Fruit fly (Drosophila melanogaster) whole organism, embryonic: ENCODE measurements around the gene Kr-h1.

Source experiments
- Abd-B ChIP-seq: fragments of 200-800 bp; sonication (Bioruptor generic); optimal IDR thresholded peaks from 2 replicates; lab custom pipeline; 2018; ENCODE audit warnings: missing biosample characterization, mild to moderate bottlenecking, missing genetic modification characterization, moderate library complexity
- CG1024 ChIP-seq: fragments of 200-800 bp; sonication (Bioruptor generic); IDR thresholded peaks from 2 replicates; pipeline ENCODE4 v1.3.6; 2022; ENCODE audit warnings: missing biosample characterization, missing genetic modification characterization
- CG10267 ChIP-seq: fragments of 200-800 bp; sonication (Bioruptor generic); optimal IDR thresholded peaks from 2 replicates; lab custom pipeline; 2018; ENCODE audit warnings: missing biosample characterization, mild to moderate bottlenecking, missing genetic modification characterization, moderate library complexity
- CG15269 ChIP-seq: fragments of 200-800 bp; sonication (Bioruptor generic); optimal IDR thresholded peaks from 2 replicates; lab custom pipeline; 2018; ENCODE audit warnings: missing biosample characterization, mild to moderate bottlenecking, missing genetic modification characterization, moderate library complexity
- CG1529 ChIP-seq: fragments of 200-800 bp; sonication (Bioruptor generic); optimal IDR thresholded peaks from 3 replicates; lab custom pipeline; 2018; ENCODE audit warnings: missing biosample characterization, missing genetic modification characterization
- CG15479 ChIP-seq: fragments of 200-800 bp; sonication (Bioruptor generic); optimal IDR thresholded peaks from 3 replicates; lab custom pipeline; 2019; ENCODE audit warnings: missing biosample characterization, mild to moderate bottlenecking, missing genetic modification characterization, moderate library complexity
- CG16813 ChIP-seq: fragments of 200-800 bp; sonication (Bioruptor generic); IDR thresholded peaks from 3 replicates; pipeline ENCODE4 v1.3.6; 2022; ENCODE audit warnings: missing biosample characterization, missing genetic modification characterization; ENCODE audit not compliant: partially characterized antibody
- CG17361 ChIP-seq: fragments of 200-800 bp; sonication (Bioruptor generic); IDR thresholded peaks from 3 replicates; pipeline ENCODE4 v1.3.6; 2022; ENCODE audit warnings: missing biosample characterization, missing genetic modification characterization
- CG17612 ChIP-seq: fragments of 200-800 bp; sonication (Bioruptor generic); IDR thresholded peaks from 2 replicates; pipeline ENCODE4 v1.3.6; 2022; ENCODE audit warnings: missing biosample characterization, missing genetic modification characterization
- CG2129 ChIP-seq: fragments of 200-800 bp; sonication (Bioruptor generic); IDR thresholded peaks from 2 replicates; pipeline ENCODE4 v1.3.6; 2022; ENCODE audit warnings: missing biosample characterization, missing genetic modification characterization; ENCODE audit not compliant: partially characterized antibody
- CG30403 ChIP-seq: fragments of 200-800 bp; sonication (Bioruptor generic); optimal IDR thresholded peaks from 3 replicates; lab custom pipeline; 2016; ENCODE audit warnings: missing biosample characterization, missing genetic modification characterization
- CG34224 ChIP-seq: fragments of 200-800 bp; sonication (Bioruptor generic); IDR thresholded peaks from 3 replicates; pipeline ENCODE4 v1.3.6; 2022; ENCODE audit warnings: missing biosample characterization, missing genetic modification characterization; ENCODE audit not compliant: partially characterized antibody
- CG42726 ChIP-seq: fragments of 200-800 bp; sonication (Bioruptor generic); IDR thresholded peaks from 2 replicates; pipeline ENCODE4 v1.3.6; 2022; ENCODE audit warnings: missing biosample characterization, missing genetic modification characterization; ENCODE audit not compliant: partially characterized antibody
- CG4707 ChIP-seq: fragments of 200-800 bp; sonication (Bioruptor generic); optimal IDR thresholded peaks from 2 replicates; lab custom pipeline; 2018; ENCODE audit warnings: missing biosample characterization, mild to moderate bottlenecking, missing genetic modification characterization, moderate library complexity
- CG5953 ChIP-seq: fragments of 200-800 bp; sonication (Bioruptor generic); IDR thresholded peaks from 2 replicates; pipeline ENCODE4 v1.3.6; 2022; ENCODE audit warnings: missing biosample characterization, missing genetic modification characterization
- CG9932 ChIP-seq: fragments of 200-800 bp; sonication (Bioruptor generic); IDR thresholded peaks from 2 replicates; pipeline ENCODE4 v1.3.6; 2022; ENCODE audit warnings: missing biosample characterization, missing genetic modification characterization
- Dad ChIP-seq: fragments of 200-800 bp; sonication (Bioruptor generic); optimal IDR thresholded peaks from 3 replicates; lab custom pipeline; 2016; ENCODE audit warnings: missing biosample characterization, missing genetic modification characterization
- Dref ChIP-seq: fragments of 200-800 bp; sonication (Bioruptor generic); IDR thresholded peaks from 2 replicates; pipeline ENCODE4 v1.3.6; 2022; ENCODE audit warnings: missing biosample characterization, missing genetic modification characterization
- E2f2 ChIP-seq: fragments of 200-800 bp; sonication (Bioruptor generic); IDR thresholded peaks from 2 replicates; pipeline ENCODE4 v1.3.6; 2022; ENCODE audit warnings: missing biosample characterization, missing genetic modification characterization
- Gsc ChIP-seq: fragments of 200-800 bp; sonication (Bioruptor generic); IDR thresholded peaks from 2 replicates; pipeline ENCODE4 v1.3.6; 2022; ENCODE audit warnings: missing biosample characterization, missing genetic modification characterization
- Gug ChIP-seq: fragments of 200-800 bp; sonication (Bioruptor generic); IDR thresholded peaks from 4 replicates; pipeline ENCODE4 v1.3.6; 2022; ENCODE audit warnings: missing biosample characterization, missing genetic modification characterization
- HHEX ChIP-seq: fragments of 200-800 bp; sonication (Bioruptor generic); optimal IDR thresholded peaks from 3 replicates; lab custom pipeline; 2017; ENCODE audit warnings: missing biosample characterization, mild to moderate bottlenecking, missing genetic modification characterization, missing genetic modification reagents
- HLH3B ChIP-seq: fragments of 200-800 bp; sonication (Bioruptor generic); IDR thresholded peaks from 2 replicates; pipeline ENCODE4 v1.3.6; 2022; ENCODE audit warnings: missing biosample characterization, missing genetic modification characterization
- HmgZ ChIP-seq: fragments of 200-800 bp; sonication (Bioruptor generic); optimal IDR thresholded peaks from 2 replicates; lab custom pipeline; 2018; ENCODE audit warnings: missing biosample characterization, mild to moderate bottlenecking, missing genetic modification characterization
- Hr39 ChIP-seq: fragments of >200 bp; optimal IDR thresholded peaks from 2 replicates; lab custom pipeline; 2017
- MBD-R2 ChIP-seq: fragments of 200-800 bp; sonication (Bioruptor generic); IDR thresholded peaks from 2 replicates; pipeline ENCODE4 v1.3.6; 2022; ENCODE audit warnings: missing biosample characterization, missing genetic modification characterization
- NC2β ChIP-seq: fragments of 200-800 bp; sonication (Bioruptor generic); optimal IDR thresholded peaks from 2 replicates; lab custom pipeline; 2016; ENCODE audit warnings: missing biosample characterization, missing genetic modification characterization
- Neu2 ChIP-seq: fragments of 200-800 bp; sonication (Bioruptor generic); optimal IDR thresholded peaks from 3 replicates; lab custom pipeline; 2016; ENCODE audit warnings: missing biosample characterization, missing genetic modification characterization, borderline replicate concordance
- Opbp ChIP-seq: fragments of 200-800 bp; sonication (Bioruptor generic); IDR thresholded peaks from 3 replicates; pipeline ENCODE4 v1.3.6; 2022; ENCODE audit warnings: missing biosample characterization, missing genetic modification characterization; ENCODE audit not compliant: partially characterized antibody
- Ravus ChIP-seq: fragments of 200-800 bp; sonication (Bioruptor generic); IDR thresholded peaks from 2 replicates; pipeline ENCODE4 v1.3.6; 2022; ENCODE audit warnings: missing biosample characterization, missing genetic modification characterization
- Six4 ChIP-seq: fragments of 200-800 bp; sonication (Bioruptor generic); optimal IDR thresholded peaks from 2 replicates; lab custom pipeline; 2016; ENCODE audit warnings: missing biosample characterization, missing genetic modification characterization
- Sox102F ChIP-seq: fragments of 200-800 bp; sonication (Bioruptor generic); optimal IDR thresholded peaks from 2 replicates; lab custom pipeline; 2018; ENCODE audit warnings: missing biosample characterization, mild to moderate bottlenecking, missing genetic modification characterization, moderate library complexity
- Tbp ChIP-seq: fragments of >200 bp; optimal IDR thresholded peaks from 2 replicates; lab custom pipeline; 2018; ENCODE audit warnings: missing biosample characterization, missing genetic modification characterization
- Trl ChIP-seq, 3 experiments: fragments of >200 bp in 2 of 3; fragments of 200-800 bp in 1 of 3; sonication (Bioruptor generic) in 1 of 3; optimal IDR thresholded peaks; 2 replicates in 1 of 3; 3 replicates in 2 of 3; lab custom pipeline; 2016 to 2017; ENCODE audit warnings: missing biosample characterization in 1 of 3, missing genetic modification characterization in 1 of 3
- amos ChIP-seq: fragments of 200-800 bp; sonication (Bioruptor generic); IDR thresholded peaks from 2 replicates; pipeline ENCODE4 v1.3.6; 2022; ENCODE audit warnings: missing biosample characterization, missing genetic modification characterization; ENCODE audit not compliant: partially characterized antibody
- aop ChIP-seq: fragments of 200-800 bp; sonication (Bioruptor generic); IDR thresholded peaks from 2 replicates; pipeline ENCODE4 v1.3.6; 2022; ENCODE audit warnings: missing biosample characterization, missing genetic modification characterization
- ase ChIP-seq: fragments of 200-800 bp; sonication (Bioruptor generic); IDR thresholded peaks from 3 replicates; pipeline ENCODE4 v1.3.6; 2022; ENCODE audit warnings: missing biosample characterization, missing genetic modification characterization
- bab2 ChIP-seq: fragments of 200-800 bp; sonication (Bioruptor generic); optimal IDR thresholded peaks from 2 replicates; lab custom pipeline; 2016; ENCODE audit warnings: missing biosample characterization, missing genetic modification characterization
- bbx ChIP-seq: fragments of 200-800 bp; sonication (Bioruptor generic); IDR thresholded peaks from 2 replicates; pipeline ENCODE4 v1.3.6; 2022; ENCODE audit warnings: missing biosample characterization, missing genetic modification characterization; ENCODE audit not compliant: partially characterized antibody
- br ChIP-seq: fragments of >200 bp; optimal IDR thresholded peaks from 2 replicates; lab custom pipeline; 2017
- chm ChIP-seq: fragments of 200-800 bp; sonication (Bioruptor generic); IDR thresholded peaks from 2 replicates; pipeline ENCODE4 v1.3.6; 2022; ENCODE audit warnings: missing biosample characterization, missing genetic modification characterization
- eyg ChIP-seq: fragments of 200-800 bp; sonication (Bioruptor generic); optimal IDR thresholded peaks from 3 replicates; lab custom pipeline; 2016; ENCODE audit warnings: missing biosample characterization, missing genetic modification characterization
- fru ChIP-seq: fragments of >200 bp; optimal IDR thresholded peaks from 2 replicates; lab custom pipeline; 2017
- gem ChIP-seq: fragments of 200-800 bp; sonication (Bioruptor generic); optimal IDR thresholded peaks from 2 replicates; lab custom pipeline; 2019; ENCODE audit warnings: missing biosample characterization, mild to moderate bottlenecking, missing genetic modification characterization, moderate library complexity
- gro ChIP-seq: fragments of 200-800 bp; sonication (Bioruptor generic); optimal IDR thresholded peaks from 2 replicates; lab custom pipeline; 2016; ENCODE audit warnings: missing biosample characterization, missing genetic modification characterization
- gsb ChIP-seq: fragments of 200-800 bp; sonication (Bioruptor generic); IDR thresholded peaks from 2 replicates; pipeline ENCODE4 v1.3.6; 2022; ENCODE audit warnings: missing biosample characterization, missing genetic modification characterization
- gt ChIP-seq: fragments of 200-800 bp; sonication (Bioruptor generic); IDR thresholded peaks from 2 replicates; pipeline ENCODE4 v1.3.6; 2022; ENCODE audit warnings: missing biosample characterization, missing genetic modification characterization
- h ChIP-seq: fragments of >200 bp; optimal IDR thresholded peaks from 2 replicates; lab custom pipeline; 2017
- hb ChIP-seq: fragments of 200-800 bp; sonication (Bioruptor generic); IDR thresholded peaks from 3 replicates; pipeline ENCODE4 v1.3.6; 2022; ENCODE audit warnings: missing biosample characterization, missing genetic modification characterization; ENCODE audit not compliant: partially characterized antibody
- jigr1 ChIP-seq: fragments of 200-800 bp; sonication (Bioruptor generic); IDR thresholded peaks from 3 replicates; pipeline ENCODE4 v1.3.6; 2022; ENCODE audit warnings: missing biosample characterization, missing genetic modification characterization
- lilli ChIP-seq: fragments of 200-800 bp; sonication (Bioruptor generic); optimal IDR thresholded peaks from 3 replicates; lab custom pipeline; 2016; ENCODE audit warnings: missing biosample characterization, missing genetic modification characterization
- pb ChIP-seq: fragments of 200-800 bp; sonication (Bioruptor generic); optimal IDR thresholded peaks from 3 replicates; lab custom pipeline; 2016; ENCODE audit warnings: missing biosample characterization, missing genetic modification characterization
- tna ChIP-seq: fragments of 200-800 bp; sonication (Bioruptor generic); IDR thresholded peaks from 2 replicates; pipeline ENCODE4 v1.3.6; 2022; ENCODE audit warnings: missing biosample characterization, missing genetic modification characterization; ENCODE audit not compliant: partially characterized antibody

Gene Kr-h1

DNA sequence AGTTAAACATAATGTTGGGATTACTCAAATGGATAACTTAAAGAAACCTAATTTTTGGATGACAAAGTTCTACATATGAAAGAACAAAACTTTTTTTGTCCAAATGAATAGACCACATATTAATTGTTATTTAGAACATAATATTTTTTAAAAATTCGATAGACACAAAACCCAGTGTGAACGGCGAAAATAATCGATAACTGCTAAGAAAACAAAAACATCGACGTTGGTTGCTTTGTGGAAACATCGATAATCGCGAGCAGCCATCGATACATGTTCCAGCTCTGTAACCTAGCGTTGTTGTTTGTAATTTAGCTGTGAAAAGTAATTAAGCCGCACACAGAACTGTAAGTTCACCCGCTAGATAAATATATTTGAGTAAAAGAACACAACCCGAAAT is 31.8 kb upstream of the Kr-h1 start, which contains the start of gene CG9135 (continued):
- TF ChIP-seq HLH3B (GFP tag; lab: Robert Waterston, UW) (no peak), br (no peak), bbx (GFP tag; lab: Robert Waterston, UW) (peak; percentile 100), CG15479 (GFP tag; lab: Kevin White, UChicago) (no peak), CG42726 (GFP tag; lab: Robert Waterston, UW) (peak; percentile 99), Trl (optimal IDR thresholded peaks at IDR 0.05; lab: Kevin White, UChicago) (no peak), Trl (GFP tag; optimal IDR thresholded peaks at IDR 0.05; lab: Kevin White, UChicago) (no peak), h (no peak), eyg (GFP tag; lab: Kevin White, UChicago) (no peak), CG1529 (no peak), jigr1 (GFP tag; lab: Robert Waterston, UW) (no peak), Gug (GFP tag; lab: Robert Waterston, UW) (no peak; the same call in 3 of the 4 replicates), Abd-B (GFP tag; lab: Kevin White, UChicago) (no peak), pb (no peak), Neu2 (GFP tag; lab: Kevin White, UChicago) (no peak), chm (GFP tag; lab: Robert Waterston, UW) (no peak), CG10267 (peak; percentile 19), fru (lab: Kevin White, UChicago) (no peak), CG30403 (GFP tag; lab: Kevin White, UChicago) (no peak), E2f2 (GFP tag; lab: Robert Waterston, UW) (peak; percentile 72), CG9932 (GFP tag; lab: Robert Waterston, UW) (peak; percentile 59; the same call in 1 of the 2 replicates), Opbp (GFP tag; lab: Robert Waterston, UW) (peak; percentile 99), CG1024 (GFP tag; lab: Robert Waterston, UW) (no peak), gsb (GFP tag; lab: Robert Waterston, UW) (no peak), CG17612 (no peak), hb (GFP tag; lab: Robert Waterston, UW) (peak; percentile 99), Six4 (GFP tag; lab: Kevin White, UChicago) (no peak), HmgZ (tag; lab: Kevin White, UChicago) (peak; percentile 23), HHEX (GFP tag; lab: Kevin White, UChicago) (no peak), lilli (GFP tag; lab: Kevin White, UChicago) (no peak), gem (tag; lab: Kevin White, UChicago) (no peak), Gsc (GFP tag; lab: Robert Waterston, UW) (no peak), Dref (GFP tag; lab: Robert Waterston, UW) (peak; percentile 100), tna (GFP tag; lab: Robert Waterston, UW) (peak; percentile 99), Ravus (GFP tag; lab: Robert Waterston, UW) (no peak), Dad (no peak), CG2129 (GFP tag; lab: Robert Waterston, UW) (peak; percentile 90), Sox102F (GFP tag; lab: Kevin White, UChicago) (no peak), NC2β (no peak), ase (GFP tag; lab: Robert Waterston, UW) (no peak), CG5953 (GFP tag; lab: Robert Waterston, UW) (no peak), gro (GFP tag; lab: Kevin White, UChicago) (no peak), gt (GFP tag; lab: Robert Waterston, UW) (no peak), Hr39 (no peak), bab2 (GFP tag; lab: Kevin White, UChicago) (no peak), aop (GFP tag; lab: Robert Waterston, UW) (no peak), CG17361 (no peak), Tbp (GFP tag; lab: Kevin White, UChicago) (no peak), CG16813 (GFP tag; lab: Robert Waterston, UW) (peak; percentile 99), CG4707 (no peak), CG34224 (peak; percentile 99), CG15269 (tag; lab: Kevin White, UChicago) (no peak), amos (peak; percentile 99), MBD-R2 (GFP tag; lab: Robert Waterston, UW) (peak; percentile 79)
